Worm (Caenorhabditis elegans) whole organism, L2 larva: ENCODE data around the gene lin-31.

Source experiments
- R02D3.7 ChIP-seq: fragments of 150-350 bp; optimal IDR thresholded peaks from 2 replicates; lab custom pipeline; 2014; ENCODE audit warnings: missing biosample characterization, missing genetic modification characterization
- blmp-1 ChIP-seq: sonication (generic microtip); optimal IDR thresholded peaks from 2 replicates; lab custom pipeline; 2017; ENCODE audit warnings: missing genetic modification characterization, mild to moderate bottlenecking, missing compliant biosample characterization, antibody characterized with exemption, moderate library complexity; ENCODE audit not compliant: insufficient read depth
- lin-39 ChIP-seq: fragments of 150-350 bp; optimal IDR thresholded peaks from 2 replicates; lab custom pipeline; 2014; ENCODE audit warnings: missing biosample characterization, missing genetic modification reagents, missing genetic modification characterization
- lsy-2 ChIP-seq, 2 experiments: fragments of 150-350 bp in 1 of 2; sonication (generic microtip) in 1 of 2; optimal IDR thresholded peaks; 2 replicates each; lab custom pipeline; 2014 to 2017; ENCODE audit warnings: missing biosample characterization in 2 of 2, missing genetic modification characterization in 2 of 2
- nhr-11 ChIP-seq: fragments of 150-350 bp; optimal IDR thresholded peaks from 2 replicates; lab custom pipeline; 2014; ENCODE audit warnings: missing biosample characterization, missing genetic modification characterization
- nhr-12 ChIP-seq: fragments of 150-350 bp; optimal IDR thresholded peaks from 2 replicates; lab custom pipeline; 2014; ENCODE audit warnings: missing biosample characterization, missing genetic modification characterization
- nhr-77 ChIP-seq: fragments of 150-350 bp; optimal IDR thresholded peaks from 2 replicates; lab custom pipeline; 2014; ENCODE audit warnings: missing biosample characterization, missing genetic modification characterization
- peb-1 ChIP-seq: fragments of 150-350 bp; optimal IDR thresholded peaks from 2 replicates; lab custom pipeline; 2014; ENCODE audit warnings: missing biosample characterization, missing genetic modification characterization
- unc-55 ChIP-seq: fragments of 150-350 bp; sonication (generic microtip); optimal IDR thresholded peaks from 3 replicates; lab custom pipeline; 2014; ENCODE audit warnings: missing biosample characterization, missing genetic modification reagents, missing genetic modification characterization
- unc-62 ChIP-seq: fragments of 150-350 bp; optimal IDR thresholded peaks from 2 replicates; lab custom pipeline; 2014; ENCODE audit warnings: missing biosample characterization, missing genetic modification reagents, missing genetic modification characterization
- ztf-4 ChIP-seq: fragments of 150-350 bp; optimal IDR thresholded peaks from 2 replicates; lab custom pipeline; 2014; ENCODE audit warnings: missing biosample characterization, missing genetic modification characterization

- TF ChIP-seq nhr-12 (tag; lab: Kevin White, UChicago) (no peak), peb-1 (no peak), unc-55 (GFP tag; lab: Kevin White, UChicago) (peak; percentile 32), nhr-11 (tag; lab: Kevin White, UChicago) (no peak), nhr-77 (no peak), lsy-2 (tag; optimal IDR thresholded peaks at IDR 0.05; lab: Kevin White, UChicago) (peak in 1 of 2 experiments; percentile 11), blmp-1 (tag; lab: Kevin White, UChicago) (no peak), R02D3.7 (tag; lab: Kevin White, UChicago) (no peak), unc-62 (no peak), lin-39 (tag; lab: Kevin White, UChicago) (no peak), ztf-4 (no peak)
Measured at ce11 chrII:3952967-3953366, 29.4 kb upstream of the lin-31 start.
